Worm (Caenorhabditis elegans) whole organism, young adult: Measurements from ENCODE around the gene gst-1.

Experiments used
- B0035.1 ChIP-seq: sonication (generic microtip); optimal IDR thresholded peaks from 2 replicates; lab custom pipeline; 2016; ENCODE audit warnings: missing genetic modification characterization, mild to moderate bottlenecking, missing compliant biosample characterization, missing genotype, missing genetic modification reagents
- B0261.1 ChIP-seq: sonication (generic microtip); optimal IDR thresholded peaks from 2 replicates; lab custom pipeline; 2016; ENCODE audit warnings: mild to moderate bottlenecking, missing genetic modification characterization, moderate library complexity, missing compliant biosample characterization
- B0336.3 ChIP-seq: fragments of 200-800 bp; sonication (Bioruptor generic); IDR thresholded peaks from 2 replicates; pipeline ENCODE4 v1.3.6; 2022; ENCODE audit warnings: missing genetic modification characterization, missing compliant biosample characterization
- F22D6.2 ChIP-seq: sonication (generic microtip); optimal IDR thresholded peaks from 2 replicates; lab custom pipeline; 2016; ENCODE audit warnings: mild to moderate bottlenecking, missing genetic modification characterization, missing compliant biosample characterization
- F37B4.10 ChIP-seq: fragments of 200-800 bp; sonication (Bioruptor generic); IDR thresholded peaks from 2 replicates; pipeline ENCODE4 v1.3.6; 2022; ENCODE audit warnings: missing genetic modification characterization, missing compliant biosample characterization
- F39B2.1 ChIP-seq: fragments of 200-800 bp; sonication (Bioruptor generic); IDR thresholded peaks from 2 replicates; pipeline ENCODE4 v1.3.6; 2022; ENCODE audit warnings: missing genetic modification reagents, missing genetic modification characterization, missing compliant biosample characterization
- F57C9.4 ChIP-seq: sonication (generic microtip); optimal IDR thresholded peaks from 2 replicates; lab custom pipeline; 2017; ENCODE audit warnings: mild to moderate bottlenecking, missing genetic modification characterization, missing compliant biosample characterization
- T07F8.4 ChIP-seq: sonication (generic microtip); optimal IDR thresholded peaks from 2 replicates; lab custom pipeline; 2016; ENCODE audit warnings: mild to moderate bottlenecking, missing genetic modification characterization, moderate library complexity, missing compliant biosample characterization
- Y53F4B.3 ChIP-seq: fragments of 200-800 bp; sonication (Bioruptor generic); IDR thresholded peaks from 2 replicates; pipeline ENCODE4 v1.3.6; 2022; ENCODE audit warnings: missing genetic modification reagents, missing genetic modification characterization, missing compliant biosample characterization
- Y56A3A.18 ChIP-seq: fragments of 200-800 bp; sonication (Bioruptor generic); IDR thresholded peaks from 2 replicates; pipeline ENCODE4 v1.3.6; 2022; ENCODE audit warnings: missing genetic modification reagents, missing genetic modification characterization, missing compliant biosample characterization
- Y67H2A.10 ChIP-seq: fragments of 200-800 bp; sonication (Bioruptor generic); conservative IDR thresholded peaks from 2 replicates; pipeline ENCODE4 v1.3.6; 2022; ENCODE audit warnings: missing genetic modification reagents, missing genetic modification characterization, missing compliant biosample characterization
- ama-1 ChIP-seq, 3 experiments: fragments of 150-350 bp in 1 of 3; sonication (generic microtip) in 2 of 3; optimal IDR thresholded peaks; 2 replicates each; lab custom pipeline; 2014 to 2018; ENCODE audit warnings: missing biosample characterization in 2 of 3, missing genetic modification characterization in 2 of 3, missing genetic modification reagents in 2 of 3
- aptf-3 ChIP-seq: fragments of 200-800 bp; sonication (Bioruptor generic); IDR thresholded peaks from 2 replicates; pipeline ENCODE4 v1.3.6; 2022; ENCODE audit warnings: missing genetic modification characterization, missing compliant biosample characterization
- attf-5 ChIP-seq: fragments of 200-800 bp; sonication (Bioruptor generic); optimal IDR thresholded peaks from 2 replicates; lab custom pipeline; 2018; ENCODE audit warnings: mild to moderate bottlenecking, missing genetic modification characterization, missing compliant biosample characterization
- bed-1 ChIP-seq: fragments of 200-800 bp; sonication (Bioruptor generic); IDR thresholded peaks from 2 replicates; pipeline ENCODE4 v1.3.6; 2022; ENCODE audit warnings: missing genetic modification reagents, missing genetic modification characterization, missing compliant biosample characterization
- bed-2 ChIP-seq: fragments of 200-800 bp; sonication (Bioruptor generic); IDR thresholded peaks from 2 replicates; pipeline ENCODE4 v1.3.6; 2022; ENCODE audit warnings: missing genetic modification reagents, missing genetic modification characterization, missing compliant biosample characterization
- ceh-40 ChIP-seq: fragments of 200-800 bp; sonication (Bioruptor generic); IDR thresholded peaks from 2 replicates; pipeline ENCODE4 v1.3.6; 2022; ENCODE audit warnings: missing genetic modification characterization, missing compliant biosample characterization
- die-1 ChIP-seq: sonication (generic microtip); optimal IDR thresholded peaks from 2 replicates; lab custom pipeline; 2016; ENCODE audit warnings: missing genotype, mild to moderate bottlenecking, missing genetic modification characterization, missing compliant biosample characterization
- dpl-1 ChIP-seq: fragments of 150-350 bp; optimal IDR thresholded peaks from 2 replicates; lab custom pipeline; 2014; ENCODE audit warnings: missing biosample characterization, missing genetic modification reagents, missing genetic modification characterization
- fkh-3 ChIP-seq: sonication (generic microtip); optimal IDR thresholded peaks from 2 replicates; lab custom pipeline; 2016; ENCODE audit warnings: mild to moderate bottlenecking, missing genetic modification characterization, missing compliant biosample characterization
- gei-17 ChIP-seq: fragments of 200-800 bp; sonication (Bioruptor generic); optimal IDR thresholded peaks from 2 replicates; lab custom pipeline; 2018; ENCODE audit warnings: mild to moderate bottlenecking, missing genetic modification characterization, missing compliant biosample characterization
- him-1 ChIP-seq: sonication (generic microtip); optimal IDR thresholded peaks from 2 replicates; lab custom pipeline; 2016; ENCODE audit warnings: missing genotype, missing genetic modification reagents, missing genetic modification characterization, missing compliant biosample characterization
- hmg-1.2 ChIP-seq: fragments of 200-800 bp; sonication (Bioruptor generic); IDR thresholded peaks from 2 replicates; pipeline ENCODE4 v1.3.6; 2022; ENCODE audit warnings: missing genetic modification reagents, missing genetic modification characterization, missing compliant biosample characterization
- hrde-1 ChIP-seq: sonication (generic microtip); optimal IDR thresholded peaks from 2 replicates; lab custom pipeline; 2016; ENCODE audit warnings: missing genetic modification characterization, mild to moderate bottlenecking, missing compliant biosample characterization, moderate library complexity, missing genotype, missing genetic modification reagents, borderline replicate concordance
- hsf-1 ChIP-seq: fragments of 200-800 bp; sonication (Bioruptor generic); IDR thresholded peaks from 2 replicates; pipeline ENCODE4 v1.3.6; 2022; ENCODE audit warnings: missing genetic modification reagents, missing genetic modification characterization, missing compliant biosample characterization
- let-526 ChIP-seq: fragments of 200-800 bp; sonication (Bioruptor generic); IDR thresholded peaks from 2 replicates; pipeline ENCODE4 v1.3.6; 2022; ENCODE audit warnings: missing genetic modification reagents, missing genetic modification characterization, missing compliant biosample characterization
- lin-54 ChIP-seq: fragments of 200-800 bp; sonication (Bioruptor generic); optimal IDR thresholded peaks from 2 replicates; lab custom pipeline; 2018; ENCODE audit warnings: mild to moderate bottlenecking, missing genetic modification characterization, missing compliant biosample characterization
- lsy-27 ChIP-seq: sonication (generic microtip); optimal IDR thresholded peaks from 2 replicates; lab custom pipeline; 2017; ENCODE audit warnings: missing genetic modification characterization, mild to moderate bottlenecking, missing compliant biosample characterization, antibody characterized with exemption, missing genotype, borderline replicate concordance; ENCODE audit not compliant: insufficient read depth
- madf-10 ChIP-seq: sonication (generic microtip); optimal IDR thresholded peaks from 2 replicates; lab custom pipeline; 2016; ENCODE audit warnings: mild to moderate bottlenecking, missing genetic modification characterization, missing compliant biosample characterization
- mel-28 ChIP-seq: sonication (generic microtip); optimal IDR thresholded peaks from 2 replicates; lab custom pipeline; 2016; ENCODE audit warnings: borderline replicate concordance, mild to moderate bottlenecking, missing genetic modification characterization, missing compliant biosample characterization
- mes-4 ChIP-seq: sonication (generic microtip); optimal IDR thresholded peaks from 2 replicates; lab custom pipeline; 2016; ENCODE audit warnings: missing genotype, missing genetic modification characterization, missing compliant biosample characterization
- mxl-1 ChIP-seq: sonication (generic microtip); optimal IDR thresholded peaks from 2 replicates; lab custom pipeline; 2016; ENCODE audit warnings: missing genetic modification characterization, missing compliant biosample characterization
- nfya-2 ChIP-seq: fragments of 200-800 bp; sonication (Bioruptor generic); IDR thresholded peaks from 2 replicates; pipeline ENCODE4 v1.3.6; 2022; ENCODE audit warnings: missing genetic modification reagents, missing genetic modification characterization, missing compliant biosample characterization
- nfyb-1 ChIP-seq: fragments of 200-800 bp; sonication (Bioruptor generic); IDR thresholded peaks from 2 replicates; pipeline ENCODE4 v1.3.6; 2022; ENCODE audit warnings: missing genetic modification reagents, missing genetic modification characterization, missing compliant biosample characterization
- nhr-179 ChIP-seq: sonication (generic microtip); optimal IDR thresholded peaks from 2 replicates; lab custom pipeline; 2016; ENCODE audit warnings: mild to moderate bottlenecking, missing genetic modification characterization, missing compliant biosample characterization
- repo-1 ChIP-seq: sonication (generic microtip); optimal IDR thresholded peaks from 2 replicates; lab custom pipeline; 2017; ENCODE audit warnings: mild to moderate bottlenecking, missing genetic modification characterization, missing compliant biosample characterization
- sea-2 ChIP-seq: fragments of 200-800 bp; sonication (Bioruptor generic); IDR thresholded peaks from 2 replicates; pipeline ENCODE4 v1.3.6; 2022; ENCODE audit warnings: missing genetic modification characterization, missing compliant biosample characterization
- snpc-4 ChIP-seq, 5 experiments: fragments of 150-350 bp in 1 of 5; sonication (generic microtip) in 4 of 5; optimal IDR thresholded peaks; 2 replicates each; lab custom pipeline; 2014 to 2018; ENCODE audit warnings: missing genetic modification characterization in 5 of 5, missing biosample characterization in 3 of 5, antibody characterized with exemption in 2 of 5, mild to moderate bottlenecking in 2 of 5, missing compliant biosample characterization in 2 of 5, missing genotype in 2 of 5, moderate library complexity in 2 of 5, missing genetic modification reagents in 1 of 5
- sptf-2 ChIP-seq: fragments of 200-800 bp; sonication (Bioruptor generic); optimal IDR thresholded peaks from 2 replicates; lab custom pipeline; 2018; ENCODE audit warnings: mild to moderate bottlenecking, missing genetic modification characterization, missing compliant biosample characterization
- tlf-1 ChIP-seq: fragments of 200-800 bp; sonication (Bioruptor generic); optimal IDR thresholded peaks from 2 replicates; lab custom pipeline; 2018; ENCODE audit warnings: mild to moderate bottlenecking, missing genetic modification characterization, missing compliant biosample characterization
- unc-62 ChIP-seq: fragments of 150-350 bp; optimal IDR thresholded peaks from 2 replicates; lab custom pipeline; 2014; ENCODE audit warnings: missing biosample characterization, missing genetic modification reagents, missing genetic modification characterization
- xnd-1 ChIP-seq: sonication (generic microtip); optimal IDR thresholded peaks from 2 replicates; lab custom pipeline; 2016; ENCODE audit warnings: missing genotype, missing genetic modification reagents, missing genetic modification characterization, missing compliant biosample characterization
- zfh-2 ChIP-seq: fragments of 200-800 bp; sonication (Bioruptor generic); conservative IDR thresholded peaks from 2 replicates; pipeline ENCODE4 v1.3.6; 2022; ENCODE audit warnings: missing genetic modification reagents, missing genetic modification characterization, missing compliant biosample characterization
- ztf-25 ChIP-seq: fragments of 200-800 bp; sonication (Bioruptor generic); IDR thresholded peaks from 2 replicates; pipeline ENCODE4 v1.3.6; 2022; ENCODE audit warnings: missing genetic modification reagents, missing genetic modification characterization, missing compliant biosample characterization
- ztf-6 ChIP-seq: fragments of 200-800 bp; sonication (Bioruptor generic); IDR thresholded peaks from 2 replicates; pipeline ENCODE4 v1.3.6; 2022; ENCODE audit warnings: missing genetic modification reagents, missing genetic modification characterization, missing compliant biosample characterization

The gst-1 gene

DNA sequence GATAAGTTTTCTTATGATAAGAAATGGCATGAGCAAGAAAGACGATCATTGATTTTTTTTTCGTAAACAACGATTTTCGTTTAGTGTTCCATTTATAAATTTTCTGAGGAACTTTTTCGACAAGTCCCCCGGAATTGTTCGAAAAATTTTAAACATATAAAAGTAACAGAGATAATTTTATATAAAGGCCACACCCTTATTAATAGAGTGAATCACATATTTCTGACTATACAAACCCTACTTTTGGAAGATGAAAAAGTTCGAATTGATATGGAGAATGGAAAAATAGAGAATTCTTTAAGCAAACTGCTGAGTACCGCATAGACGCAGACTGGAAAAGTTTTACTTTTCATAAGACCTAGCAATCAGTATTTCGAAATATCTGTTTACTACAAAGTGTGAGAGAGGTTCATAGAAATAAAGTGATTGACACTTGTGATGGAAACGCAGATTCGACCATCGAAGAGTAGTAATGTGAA lies 8.0 kb upstream of the gst-1 start (continued):
- TF ChIP-seq him-1 (tag; lab: Kevin White, UChicago): no peak
- no peak for TF ChIP-seq bed-1 (GFP tag; lab: Robert Waterston, UW)

DNA sequence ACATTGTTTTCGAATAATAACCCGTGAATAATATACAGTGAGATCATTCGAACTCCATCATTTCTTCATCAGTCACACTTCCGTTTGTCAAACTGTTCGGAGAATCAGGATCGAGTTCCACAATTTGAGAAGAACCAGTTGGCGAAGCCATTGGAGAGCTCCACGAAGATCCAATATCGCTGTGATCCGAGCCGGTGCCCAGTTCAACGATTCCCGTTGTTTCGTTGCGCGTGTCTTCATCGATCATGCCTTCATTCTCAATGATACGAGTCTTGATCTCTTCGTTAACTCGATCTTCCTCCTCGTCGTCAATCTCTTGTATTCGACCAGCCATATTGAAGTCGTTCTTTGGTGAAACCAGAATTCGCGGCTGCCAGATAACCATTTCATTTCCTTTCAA lies 7.4 kb upstream of the gst-1 start:
- TF ChIP-seq zfh-2: peak; percentile 50; the same call in 1 of the 2 replicates
- peak; percentile 3 for TF ChIP-seq mes-4 (tag; lab: Kevin White, UChicago)
- no peak for TF ChIP-seq bed-2 (GFP tag; lab: Robert Waterston, UW)
- TF ChIP-seq hsf-1 (GFP tag; lab: Robert Waterston, UW): no peak
- no peak for TF ChIP-seq fkh-3
- TF ChIP-seq F39B2.1 (GFP tag; lab: Robert Waterston, UW): no peak
- TF ChIP-seq B0035.1: no peak
- peak; percentile 35 for TF ChIP-seq ama-1 (optimal IDR thresholded peaks at IDR 0.05; lab: Kevin White, UChicago)
- no peak for TF ChIP-seq ama-1 (GFP tag; optimal IDR thresholded peaks at IDR 0.05; lab: Kevin White, UChicago)

DNA sequence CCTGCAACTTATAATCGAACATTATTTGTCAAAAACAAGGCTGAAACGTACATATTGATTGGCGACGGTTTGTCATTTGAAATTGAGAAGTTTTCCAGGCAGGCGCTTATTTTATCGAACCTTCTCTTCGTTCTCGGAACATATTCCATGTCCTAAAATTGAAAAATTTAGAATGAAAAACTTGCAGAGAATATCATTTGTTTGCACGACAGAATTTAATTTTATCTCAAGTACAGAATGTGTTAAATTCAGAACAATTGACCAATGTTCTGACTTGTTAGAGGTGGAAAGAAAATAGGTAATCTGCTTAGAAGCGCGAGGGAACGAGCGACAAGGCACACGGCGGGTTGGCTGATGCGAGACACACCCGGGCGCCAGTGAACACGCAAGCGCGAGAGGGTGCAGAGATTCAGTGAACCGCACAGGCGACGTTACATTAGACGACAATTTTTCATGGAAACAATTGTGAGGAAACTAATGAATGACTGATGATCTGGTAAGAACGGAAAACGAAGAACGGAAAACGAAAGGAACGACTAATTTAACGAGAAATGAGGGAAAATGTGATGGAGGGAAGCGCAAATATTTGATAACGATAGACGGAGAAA lies 6.7 kb upstream of the gst-1 start:
- TF ChIP-seq nfyb-1 (GFP tag; lab: Robert Waterston, UW) (peak; percentile 81), nfya-2 (GFP tag; lab: Robert Waterston, UW) (0 out of 2 replicates have a peak, but pooled peaks have one; percentile 44), snpc-4 (GFP tag; optimal IDR thresholded peaks at IDR 0.05; lab: Kevin White, UChicago) (no peak), snpc-4 (tag; optimal IDR thresholded peaks at IDR 0.05; lab: Kevin White, UChicago) (peak in 1 of 4 experiments; percentile 54), T07F8.4 (tag; lab: Kevin White, UChicago) (no peak), aptf-3 (0 out of 2 replicates have a peak, but pooled peaks have one; percentile 86), Y67H2A.10 (no peak), F37B4.10 (GFP tag; lab: Robert Waterston, UW) (no peak), xnd-1 (tag; lab: Kevin White, UChicago) (no peak), nhr-179 (tag; lab: Kevin White, UChicago) (no peak), gei-17 (GFP tag; lab: Kevin White, UChicago) (no peak), B0336.3 (GFP tag; lab: Robert Waterston, UW) (peak; percentile 58; the same call in 1 of the 2 replicates), madf-10 (tag; lab: Kevin White, UChicago) (no peak), lsy-27 (tag; lab: Kevin White, UChicago) (no peak), lin-54 (GFP tag; lab: Kevin White, UChicago) (peak; percentile 49), mxl-1 (tag; lab: Kevin White, UChicago) (no peak), hrde-1 (tag; lab: Kevin White, UChicago) (no peak), tlf-1 (GFP tag; lab: Kevin White, UChicago) (no peak), B0261.1 (tag; lab: Kevin White, UChicago) (no peak), ztf-25 (GFP tag; lab: Robert Waterston, UW) (no peak), F57C9.4 (tag; lab: Kevin White, UChicago) (no peak), Y56A3A.18 (peak; percentile 78; the same call in 1 of the 2 replicates), repo-1 (tag; lab: Kevin White, UChicago) (no peak), F22D6.2 (tag; lab: Kevin White, UChicago) (no peak), let-526 (GFP tag; lab: Robert Waterston, UW) (peak; percentile 85), Y53F4B.3 (GFP tag; lab: Robert Waterston, UW) (no peak), hmg-1.2 (GFP tag; lab: Robert Waterston, UW) (peak; percentile 83; the same call in 1 of the 2 replicates), sea-2 (GFP tag; lab: Robert Waterston, UW) (no peak), dpl-1 (GFP tag; lab: Kevin White, UChicago) (no peak), unc-62 (GFP tag; lab: Kevin White, UChicago) (no peak), ztf-6 (GFP tag; lab: Robert Waterston, UW) (no peak), sptf-2 (no peak), attf-5 (peak; percentile 68), mel-28 (tag; lab: Kevin White, UChicago) (no peak), ceh-40 (GFP tag; lab: Robert Waterston, UW) (peak; percentile 72; the same call in 1 of the 2 replicates), die-1 (peak; percentile 31)
